Worm (Caenorhabditis elegans): ENCODE data around the gene lite-1.

DNA sequence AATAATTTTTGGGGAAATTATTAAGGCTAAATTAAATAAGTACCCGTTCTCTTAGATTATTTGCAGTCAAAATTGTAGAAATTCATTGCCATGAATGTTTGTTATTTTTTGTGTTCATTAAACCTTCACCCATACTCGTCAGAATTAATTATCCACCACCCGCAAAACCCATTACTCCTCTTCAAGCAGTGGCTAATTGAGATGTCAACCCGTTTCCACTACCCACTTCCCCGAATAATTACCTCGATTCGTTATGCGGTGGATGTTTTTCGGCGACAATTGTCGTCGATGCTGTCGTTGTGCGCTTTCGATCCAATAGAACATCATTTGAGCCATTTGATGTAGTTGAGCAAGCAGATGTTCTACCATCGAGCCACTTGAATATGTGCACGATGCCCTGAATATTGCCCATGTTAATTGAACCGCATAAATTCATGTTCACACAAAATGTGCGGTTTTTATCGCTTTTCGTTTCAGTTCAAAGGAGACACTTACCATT lies 19.2 kb downstream of the lite-1 start:
- TF ChIP-seq zim-3 (tag; optimal IDR thresholded peaks at IDR 0.05) (no peak), attf-3 (GFP tag; conservative IDR thresholded peaks at IDR 0.05) (no peak), sea-2 (GFP tag; IDR thresholded peaks at IDR 0.05) (no peak), rec-8 (tag; optimal IDR thresholded peaks at IDR 0.05) (no peak), C17E4.6 (GFP tag; IDR thresholded peaks at IDR 0.05) (no peak), lin-35 (GFP tag; optimal IDR thresholded peaks at IDR 0.05) (no peak), snpc-4 (GFP tag; optimal IDR thresholded peaks at IDR 0.05) (no peak), snpc-4 (tag; optimal IDR thresholded peaks at IDR 0.05) (no peak), B0261.1 (tag; optimal IDR thresholded peaks at IDR 0.05) (no peak), F10E7.11 (tag; optimal IDR thresholded peaks at IDR 0.05) (no peak), nhr-27 (tag; optimal IDR thresholded peaks at IDR 0.05) (no peak), tlf-1 (GFP tag; optimal IDR thresholded peaks at IDR 0.05) (no peak), ccch-3 (GFP tag; optimal IDR thresholded peaks at IDR 0.05) (no peak), unc-62 (GFP tag; optimal IDR thresholded peaks at IDR 0.05) (no peak)

Data from whole organism, young adult.